Fruit fly (Drosophila melanogaster) whole organism, embryonic: Measurements from ENCODE around the gene RpL23A.
A peak's percentile ranks its signal among the peaks of the same experiment; 100 is the strongest.

Experiments used
- Asciz ChIP-seq: fragments of 200-800 bp; sonication (Bioruptor generic); optimal IDR thresholded peaks from 2 replicates; lab custom pipeline; 2017; ENCODE audit warnings: missing biosample characterization, mild to moderate bottlenecking, missing genetic modification characterization, missing genetic modification reagents
- Atf6 ChIP-seq: fragments of 200-800 bp; sonication (Bioruptor generic); IDR thresholded peaks from 2 replicates; pipeline ENCODE4 v1.3.6; 2022; ENCODE audit warnings: missing biosample characterization, missing genetic modification characterization
- Awh ChIP-seq: fragments of 200-800 bp; sonication (Bioruptor generic); IDR thresholded peaks from 2 replicates; pipeline ENCODE4, ENCODE4 v1.3.6; 2022; ENCODE audit warnings: missing biosample characterization, missing genetic modification characterization
- B-H2 ChIP-seq: fragments of 200-800 bp; sonication (Bioruptor generic); optimal IDR thresholded peaks from 2 replicates; lab custom pipeline; 2018; ENCODE audit warnings: missing biosample characterization, mild to moderate bottlenecking, missing genetic modification characterization
- CG10366 ChIP-seq: fragments of 200-800 bp; sonication (Bioruptor generic); IDR thresholded peaks from 2 replicates; pipeline ENCODE4 v1.3.6; 2022; ENCODE audit warnings: missing biosample characterization, missing genetic modification characterization
- CG11085 ChIP-seq: fragments of 200-800 bp; sonication (Bioruptor generic); IDR thresholded peaks from 2 replicates; pipeline ENCODE4 v1.3.6; 2022; ENCODE audit warnings: missing biosample characterization, missing genetic modification characterization
- CG11695 ChIP-seq: fragments of 200-800 bp; sonication (Bioruptor generic); IDR thresholded peaks from 3 replicates; pipeline ENCODE4 v1.3.6; 2022; ENCODE audit warnings: missing biosample characterization, missing genetic modification characterization
- CG12299 ChIP-seq: fragments of 200-800 bp; sonication (Bioruptor generic); optimal IDR thresholded peaks from 2 replicates; lab custom pipeline; 2018; ENCODE audit warnings: missing biosample characterization, mild to moderate bottlenecking, missing genetic modification characterization
- CG13287 ChIP-seq: fragments of 200-800 bp; sonication (Bioruptor generic); IDR thresholded peaks from 2 replicates; pipeline ENCODE4 v1.3.6; 2022; ENCODE audit warnings: missing biosample characterization, missing genetic modification characterization; ENCODE audit not compliant: partially characterized antibody
- CG13624 ChIP-seq: fragments of 200-800 bp; sonication (Bioruptor generic); optimal IDR thresholded peaks from 2 replicates; lab custom pipeline; 2016; ENCODE audit warnings: missing biosample characterization, missing genetic modification characterization
- CG14441 ChIP-seq: fragments of 200-800 bp; sonication (Bioruptor generic); IDR thresholded peaks from 2 replicates; pipeline ENCODE4 v1.3.6; 2022; ENCODE audit warnings: missing biosample characterization, missing genetic modification characterization
- CG1792 ChIP-seq: fragments of 200-800 bp; sonication (Bioruptor generic); optimal IDR thresholded peaks from 2 replicates; lab custom pipeline; 2016; ENCODE audit warnings: missing biosample characterization, missing genetic modification characterization
- CG2202 ChIP-seq: fragments of 200-800 bp; sonication (Bioruptor generic); optimal IDR thresholded peaks from 2 replicates; lab custom pipeline; 2018; ENCODE audit warnings: missing biosample characterization, mild to moderate bottlenecking, missing genetic modification characterization
- CG3281 ChIP-seq: fragments of 200-800 bp; sonication (Bioruptor generic); optimal IDR thresholded peaks from 3 replicates; lab custom pipeline; 2017; ENCODE audit warnings: missing biosample characterization, mild to moderate bottlenecking, missing genetic modification characterization
- CG5245 ChIP-seq: fragments of 200-800 bp; sonication (Bioruptor generic); optimal IDR thresholded peaks from 3 replicates; lab custom pipeline; 2016; ENCODE audit warnings: missing biosample characterization, missing genetic modification characterization
- CG7357 ChIP-seq: fragments of 200-800 bp; sonication (Bioruptor generic); IDR thresholded peaks from 3 replicates; pipeline ENCODE4 v1.3.6; 2022; ENCODE audit warnings: missing biosample characterization, missing genetic modification characterization
- CG7839 ChIP-seq: fragments of 200-800 bp; sonication (Bioruptor generic); optimal IDR thresholded peaks from 3 replicates; lab custom pipeline; 2018; ENCODE audit warnings: missing biosample characterization, mild to moderate bottlenecking, missing genetic modification characterization, moderate library complexity
- CTCF ChIP-seq: fragments of 200-800 bp; sonication (Bioruptor generic); optimal IDR thresholded peaks from 2 replicates; lab custom pipeline; 2017; ENCODE audit warnings: missing biosample characterization, mild to moderate bottlenecking, missing genetic modification characterization, moderate library complexity
- Camta ChIP-seq: fragments of 200-800 bp; sonication (Bioruptor generic); optimal IDR thresholded peaks from 2 replicates; lab custom pipeline; 2016; ENCODE audit warnings: missing biosample characterization, missing genetic modification characterization
- CrebB ChIP-seq: fragments of 200-800 bp; sonication (Bioruptor generic); optimal IDR thresholded peaks from 3 replicates; lab custom pipeline; 2018; ENCODE audit warnings: missing biosample characterization, mild to moderate bottlenecking, missing genetic modification characterization
- Dbx ChIP-seq: fragments of 200-800 bp; sonication (Bioruptor generic); IDR thresholded peaks from 3 replicates; pipeline ENCODE4 v1.3.6; 2022; ENCODE audit warnings: missing biosample characterization, missing genetic modification characterization
- Dip2 ChIP-seq: fragments of 200-800 bp; sonication (Bioruptor generic); IDR thresholded peaks from 2 replicates; pipeline ENCODE4 v1.3.6; 2022; ENCODE audit warnings: missing biosample characterization, missing genetic modification characterization
- Doc2 ChIP-seq: fragments of 200-800 bp; sonication (Bioruptor generic); IDR thresholded peaks from 2 replicates; pipeline ENCODE4 v1.3.6; 2022; ENCODE audit warnings: missing biosample characterization, missing genetic modification characterization
- E2f2 ChIP-seq: fragments of 200-800 bp; sonication (Bioruptor generic); IDR thresholded peaks from 2 replicates; pipeline ENCODE4 v1.3.6; 2022; ENCODE audit warnings: missing biosample characterization, missing genetic modification characterization
- Ets97D ChIP-seq: fragments of 200-800 bp; sonication (Bioruptor generic); optimal IDR thresholded peaks from 3 replicates; lab custom pipeline; 2016; ENCODE audit warnings: missing biosample characterization, missing genetic modification characterization
- Gug ChIP-seq: fragments of 200-800 bp; sonication (Bioruptor generic); IDR thresholded peaks from 4 replicates; pipeline ENCODE4 v1.3.6; 2022; ENCODE audit warnings: missing biosample characterization, missing genetic modification characterization
- H15 ChIP-seq: fragments of 200-800 bp; sonication (Bioruptor generic); IDR thresholded peaks from 3 replicates; pipeline ENCODE4 v1.3.6; 2022; ENCODE audit warnings: missing biosample characterization, missing genetic modification characterization
- HmgD ChIP-seq: fragments of 200-800 bp; sonication (Bioruptor generic); optimal IDR thresholded peaks from 3 replicates; lab custom pipeline; 2016; ENCODE audit warnings: missing biosample characterization, missing genetic modification characterization
- Lim3 ChIP-seq: fragments of 200-800 bp; sonication (Bioruptor generic); IDR thresholded peaks from 2 replicates; pipeline ENCODE4 v1.3.6; 2022; ENCODE audit warnings: missing biosample characterization, missing genetic modification characterization
- Mad ChIP-seq: fragments of 200-800 bp; sonication (Bioruptor generic); optimal IDR thresholded peaks from 2 replicates; lab custom pipeline; 2016; ENCODE audit warnings: missing biosample characterization, missing genetic modification characterization
- Max ChIP-seq: fragments of 200-800 bp; sonication (Bioruptor generic); optimal IDR thresholded peaks from 2 replicates; lab custom pipeline; 2016; ENCODE audit warnings: missing biosample characterization, mild to moderate bottlenecking, missing genetic modification characterization
- Oaz ChIP-seq: fragments of 200-800 bp; sonication (Bioruptor generic); IDR thresholded peaks from 2 replicates; pipeline ENCODE4 v1.3.6; 2022; ENCODE audit warnings: missing biosample characterization, missing genetic modification characterization
- Poxn ChIP-seq: fragments of 200-800 bp; sonication (Bioruptor generic); IDR thresholded peaks from 2 replicates; pipeline ENCODE4 v1.3.6; 2022; ENCODE audit warnings: missing biosample characterization, missing genetic modification characterization
- Sox102F ChIP-seq: fragments of 200-800 bp; sonication (Bioruptor generic); optimal IDR thresholded peaks from 2 replicates; lab custom pipeline; 2018; ENCODE audit warnings: missing biosample characterization, mild to moderate bottlenecking, missing genetic modification characterization, moderate library complexity
- Xbp1 ChIP-seq: fragments of 200-800 bp; sonication (Bioruptor generic); optimal IDR thresholded peaks from 3 replicates; lab custom pipeline; 2016; ENCODE audit warnings: missing biosample characterization, mild to moderate bottlenecking, missing genetic modification characterization
- Xrp1 ChIP-seq: fragments of 200-800 bp; sonication (Bioruptor generic); IDR thresholded peaks from 2 replicates; pipeline ENCODE4 v1.3.6; 2022; ENCODE audit warnings: missing biosample characterization, missing genetic modification characterization
- ab ChIP-seq: fragments of 200-800 bp; sonication (Bioruptor generic); optimal IDR thresholded peaks from 2 replicates; lab custom pipeline; 2016; ENCODE audit warnings: missing biosample characterization, missing genetic modification characterization
- abd-A ChIP-seq: fragments of 200-800 bp; sonication (Bioruptor generic); optimal IDR thresholded peaks from 3 replicates; lab custom pipeline; 2019; ENCODE audit warnings: missing biosample characterization, mild to moderate bottlenecking, missing genetic modification characterization, moderate library complexity
- ap ChIP-seq: fragments of 200-800 bp; sonication (Bioruptor generic); IDR thresholded peaks from 2 replicates; pipeline ENCODE4 v1.3.6; 2022; ENCODE audit warnings: missing biosample characterization, missing genetic modification characterization
- bab2 ChIP-seq: fragments of 200-800 bp; sonication (Bioruptor generic); optimal IDR thresholded peaks from 2 replicates; lab custom pipeline; 2016; ENCODE audit warnings: missing biosample characterization, missing genetic modification characterization
- en ChIP-seq: fragments of 200-800 bp; sonication (Bioruptor generic); optimal IDR thresholded peaks from 2 replicates; lab custom pipeline; 2016; ENCODE audit warnings: missing biosample characterization, missing genetic modification characterization
- gsb ChIP-seq: fragments of 200-800 bp; sonication (Bioruptor generic); IDR thresholded peaks from 2 replicates; pipeline ENCODE4 v1.3.6; 2022; ENCODE audit warnings: missing biosample characterization, missing genetic modification characterization
- gt ChIP-seq: fragments of 200-800 bp; sonication (Bioruptor generic); IDR thresholded peaks from 2 replicates; pipeline ENCODE4 v1.3.6; 2022; ENCODE audit warnings: missing biosample characterization, missing genetic modification characterization
- kah ChIP-seq: fragments of 200-800 bp; sonication (Bioruptor generic); optimal IDR thresholded peaks from 2 replicates; lab custom pipeline; 2018; ENCODE audit warnings: missing biosample characterization, mild to moderate bottlenecking, missing genetic modification characterization
- mirr ChIP-seq: fragments of 200-800 bp; sonication (Bioruptor generic); optimal IDR thresholded peaks from 3 replicates; lab custom pipeline; 2018; ENCODE audit warnings: missing biosample characterization, mild to moderate bottlenecking, missing genetic modification characterization
- nmo ChIP-seq: fragments of 200-800 bp; sonication (Bioruptor generic); optimal IDR thresholded peaks from 2 replicates; lab custom pipeline; 2018; ENCODE audit warnings: missing biosample characterization, mild to moderate bottlenecking, missing genetic modification characterization, moderate library complexity
- onecut ChIP-seq: fragments of 200-800 bp; sonication (Bioruptor generic); IDR thresholded peaks from 2 replicates; pipeline ENCODE4 v1.3.6; 2022; ENCODE audit warnings: missing biosample characterization, missing genetic modification characterization
- pzg ChIP-seq: fragments of 200-800 bp; sonication (Bioruptor generic); optimal IDR thresholded peaks from 3 replicates; lab custom pipeline; 2018; ENCODE audit warnings: missing biosample characterization, mild to moderate bottlenecking, missing genetic modification characterization, moderate library complexity
- sc ChIP-seq, 3 experiments: fragments of >200 bp in 2 of 3; fragments of 200-800 bp in 1 of 3; sonication (Bioruptor generic) in 1 of 3; optimal IDR thresholded peaks; 2 replicates in 2 of 3; 3 replicates in 1 of 3; lab custom pipeline; 2017; ENCODE audit warnings: mild to moderate bottlenecking in 1 of 3, missing biosample characterization in 1 of 3, missing genetic modification characterization in 1 of 3, missing genetic modification reagents in 1 of 3
- ssp ChIP-seq: fragments of 200-800 bp; sonication (Bioruptor generic); IDR thresholded peaks from 2 replicates; pipeline ENCODE4 v1.3.6; 2022; ENCODE audit warnings: missing biosample characterization, missing genetic modification characterization
- stwl ChIP-seq: fragments of 200-800 bp; sonication (Bioruptor generic); optimal IDR thresholded peaks from 3 replicates; lab custom pipeline; 2018; ENCODE audit warnings: missing biosample characterization, mild to moderate bottlenecking, missing genetic modification characterization, moderate library complexity
- zfh2 ChIP-seq: fragments of 200-800 bp; sonication (Bioruptor generic); optimal IDR thresholded peaks from 2 replicates; lab custom pipeline; 2016; ENCODE audit warnings: missing biosample characterization, missing genetic modification characterization

The RpL23A gene

DNA sequence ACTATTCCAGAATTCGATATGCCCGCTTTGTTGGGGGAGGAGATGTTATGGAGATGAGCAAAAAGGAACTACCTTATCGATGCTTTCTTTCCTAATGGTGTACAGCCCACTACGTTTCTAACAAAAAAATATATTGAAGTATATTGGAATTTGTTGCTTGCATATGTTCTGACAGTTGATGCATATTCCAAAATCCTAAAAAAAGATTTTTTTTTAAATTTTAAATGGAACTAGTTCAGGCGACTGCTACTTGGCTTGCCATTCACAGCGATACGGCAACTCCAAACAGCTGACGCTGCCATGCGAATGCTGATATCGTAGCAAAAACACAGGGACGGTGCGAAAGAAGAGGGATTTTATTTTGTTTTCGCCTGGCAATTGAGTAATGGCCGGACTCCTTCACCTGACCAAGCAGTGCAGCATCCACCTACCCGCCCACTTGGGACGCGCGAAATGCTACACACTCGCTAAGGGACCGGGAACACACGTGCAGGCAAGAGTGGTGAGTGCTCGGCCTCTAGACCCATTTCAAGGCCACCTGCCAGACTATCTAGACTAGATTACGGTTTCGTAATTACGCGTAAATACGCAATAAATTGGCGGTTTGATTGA is 50.2 kb downstream of the RpL23A start, which contains the start of the genes CG13926, ABCB7 and CG33230 (continued):
- peak; percentile 31 for TF ChIP-seq zfh2
- no peak for TF ChIP-seq Doc2 (GFP tag; lab: Robert Waterston, UW)
- peak; percentile 59 for TF ChIP-seq B-H2 (GFP tag; lab: Kevin White, UChicago)
- TF ChIP-seq Xbp1 = peak; percentile 7
- TF ChIP-seq CG10366 (GFP tag; lab: Robert Waterston, UW) = no peak
- peak; percentile 29 for TF ChIP-seq kah (GFP tag; lab: Kevin White, UChicago)
- no peak for TF ChIP-seq H15 (GFP tag; lab: Robert Waterston, UW)
- no peak for TF ChIP-seq en (GFP tag; lab: Kevin White, UChicago)
- peak; percentile 35 for TF ChIP-seq CG13624 (GFP tag; lab: Kevin White, UChicago)
- peak; percentile 14 for TF ChIP-seq CG5245 (GFP tag; lab: Kevin White, UChicago)
- TF ChIP-seq sc (optimal IDR thresholded peaks at IDR 0.05; lab: Kevin White, UChicago) = no peak
- TF ChIP-seq sc (GFP tag; optimal IDR thresholded peaks at IDR 0.05; lab: Kevin White, UChicago) = no peak
- no peak for TF ChIP-seq CG11695 (GFP tag; lab: Robert Waterston, UW)
- TF ChIP-seq CG14441 (GFP tag; lab: Robert Waterston, UW) = no peak
- TF ChIP-seq CG7839 (tag; lab: Kevin White, UChicago) = no peak
- no peak for TF ChIP-seq Asciz (GFP tag; lab: Kevin White, UChicago)
- no peak for TF ChIP-seq CG2202 (tag; lab: Kevin White, UChicago)
- no peak for TF ChIP-seq HmgD (GFP tag; lab: Kevin White, UChicago)
- no peak for TF ChIP-seq CTCF (GFP tag; lab: Kevin White, UChicago)
- TF ChIP-seq stwl (tag; lab: Kevin White, UChicago) = no peak
- TF ChIP-seq Xrp1 (GFP tag; lab: Robert Waterston, UW) = 0 out of 2 replicates have a peak, but pooled peaks have one; percentile 36
- no peak for TF ChIP-seq Oaz (GFP tag; lab: Robert Waterston, UW)
- TF ChIP-seq Max (GFP tag; lab: Kevin White, UChicago) = peak; percentile 44
- TF ChIP-seq Dbx (GFP tag; lab: Robert Waterston, UW) = 0 out of 3 replicates have a peak, but pooled peaks have one; percentile 42
- TF ChIP-seq nmo (GFP tag; lab: Kevin White, UChicago) = peak; percentile 56
- TF ChIP-seq gt (GFP tag; lab: Robert Waterston, UW) = no peak
- TF ChIP-seq gsb = no peak
- TF ChIP-seq CG1792 (GFP tag; lab: Kevin White, UChicago) = no peak
- TF ChIP-seq ssp = no peak
- peak; percentile 55 for TF ChIP-seq CG3281 (GFP tag; lab: Kevin White, UChicago)
- peak; percentile 47; the same call in 1 of the 2 replicates for TF ChIP-seq CG13287
- no peak for TF ChIP-seq CrebB
- TF ChIP-seq ab (GFP tag; lab: Kevin White, UChicago) = no peak
- TF ChIP-seq Sox102F (GFP tag; lab: Kevin White, UChicago) = no peak
- no peak for TF ChIP-seq Lim3 (GFP tag; lab: Robert Waterston, UW)
- TF ChIP-seq CG12299 (tag; lab: Kevin White, UChicago) = no peak
- TF ChIP-seq E2f2 (GFP tag; lab: Robert Waterston, UW) = no peak
- TF ChIP-seq bab2 (GFP tag; lab: Kevin White, UChicago) = peak; percentile 36
- peak; percentile 43; the same call in 1 of the 4 replicates for TF ChIP-seq Gug (GFP tag; lab: Robert Waterston, UW)
- TF ChIP-seq CG7357 (GFP tag; lab: Robert Waterston, UW) = no peak
- peak; percentile 9 for TF ChIP-seq Mad (GFP tag; lab: Kevin White, UChicago)
- no peak for TF ChIP-seq onecut (GFP tag; lab: Robert Waterston, UW)
- TF ChIP-seq Poxn (GFP tag; lab: Robert Waterston, UW) = no peak
- no peak for TF ChIP-seq ap (GFP tag; lab: Robert Waterston, UW)
- no peak for TF ChIP-seq Atf6 (GFP tag; lab: Robert Waterston, UW)
- no peak for TF ChIP-seq CG11085
- TF ChIP-seq Dip2 (GFP tag; lab: Robert Waterston, UW) = no peak
- no peak for TF ChIP-seq Camta
- TF ChIP-seq pzg (GFP tag; lab: Kevin White, UChicago) = peak; percentile 54
- peak; percentile 1 for TF ChIP-seq Ets97D
- TF ChIP-seq Awh (GFP tag; lab: Robert Waterston, UW) = no peak
- TF ChIP-seq mirr = no peak
- no peak for TF ChIP-seq abd-A
